Worm (Caenorhabditis elegans) whole organism, L1 larva: ENCODE measurements around the gene pnn-1.

ENCODE experiments used
- F16B12.6 ChIP-seq: fragments of 150-350 bp; optimal IDR thresholded peaks from 2 replicates; lab custom pipeline; 2014; ENCODE audit warnings: missing biosample characterization, missing genetic modification characterization
- Y116A8C.19 ChIP-seq: sonication (generic microtip); optimal IDR thresholded peaks from 2 replicates; lab custom pipeline; 2016; ENCODE audit warnings: missing compliant biosample characterization, missing genetic modification characterization, borderline replicate concordance
- aha-1 ChIP-seq: fragments of 150-350 bp; optimal IDR thresholded peaks from 2 replicates; lab custom pipeline; 2014; ENCODE audit warnings: missing biosample characterization, missing genetic modification characterization
- aly-2 ChIP-seq: fragments of 150-350 bp; optimal IDR thresholded peaks from 2 replicates; lab custom pipeline; 2014; ENCODE audit warnings: missing biosample characterization, missing genetic modification characterization
- blmp-1 ChIP-seq: fragments of 150-350 bp; optimal IDR thresholded peaks from 2 replicates; lab custom pipeline; 2014; ENCODE audit warnings: missing biosample characterization, missing genetic modification characterization
- ceh-8 ChIP-seq: fragments of 200-800 bp; sonication (Bioruptor generic); optimal IDR thresholded peaks from 2 replicates; lab custom pipeline; 2018; ENCODE audit warnings: mild to moderate bottlenecking, missing genetic modification characterization, moderate library complexity, missing compliant biosample characterization
- ceh-82 ChIP-seq, 3 experiments: fragments of 150-350 bp in 1 of 3; sonication (generic microtip) in 2 of 3; optimal IDR thresholded peaks; 2 replicates each; lab custom pipeline; 2014 to 2017; ENCODE audit warnings: missing biosample characterization in 3 of 3, missing genetic modification characterization in 3 of 3
- dpl-1 ChIP-seq, 3 experiments: fragments of 150-350 bp in 2 of 3; sonication (generic microtip) in 1 of 3; optimal IDR thresholded peaks; 2 replicates each; lab custom pipeline; 2014 to 2017; ENCODE audit warnings: missing biosample characterization in 3 of 3, missing genetic modification characterization in 3 of 3, missing genetic modification reagents in 3 of 3
- dsc-1 ChIP-seq: sonication (generic microtip); optimal IDR thresholded peaks from 2 replicates; lab custom pipeline; 2016; ENCODE audit warnings: mild to moderate bottlenecking, missing genetic modification characterization, missing compliant biosample characterization
- efl-1 ChIP-seq, 4 experiments: fragments of 150-350 bp; optimal IDR thresholded peaks in 3 of 4; peaks in 1 of 4; 1 replicate in 1 of 4; 2 replicates in 3 of 4; lab custom pipeline; 2014; ENCODE audit warnings: missing biosample characterization in 2 of 4, missing genetic modification characterization in 2 of 4, missing genetic modification reagents in 2 of 4
- elt-2 ChIP-seq: sonication (generic microtip); optimal IDR thresholded peaks from 2 replicates; lab custom pipeline; 2016; ENCODE audit warnings: missing genetic modification characterization, mild to moderate bottlenecking, inconsistent platforms, missing compliant biosample characterization, missing genetic modification reagents
- ets-5 ChIP-seq: fragments of 200-800 bp; sonication (Bioruptor generic); IDR thresholded peaks from 2 replicates; pipeline ENCODE4 v1.3.6; 2022; ENCODE audit warnings: missing genetic modification characterization, missing compliant biosample characterization
- fkh-10 ChIP-seq: sonication (generic microtip); optimal IDR thresholded peaks from 2 replicates; lab custom pipeline; 2017; ENCODE audit warnings: missing biosample characterization, missing genetic modification reagents, missing genetic modification characterization
- fkh-4 ChIP-seq: sonication (generic microtip); optimal IDR thresholded peaks from 2 replicates; lab custom pipeline; 2016; ENCODE audit warnings: missing compliant biosample characterization, missing genetic modification characterization, borderline replicate concordance
- fkh-8 ChIP-seq: sonication (generic microtip); optimal IDR thresholded peaks from 2 replicates; lab custom pipeline; 2016; ENCODE audit warnings: mild to moderate bottlenecking, missing genetic modification characterization, missing compliant biosample characterization
- fos-1 ChIP-seq: fragments of 150-350 bp; optimal IDR thresholded peaks from 2 replicates; lab custom pipeline; 2014; ENCODE audit warnings: missing biosample characterization, missing genetic modification characterization
- hlh-17 ChIP-seq: fragments of 200-800 bp; sonication (Bioruptor generic); optimal IDR thresholded peaks from 2 replicates; lab custom pipeline; 2018; ENCODE audit warnings: missing genetic modification characterization, mild to moderate bottlenecking, missing compliant biosample characterization, moderate library complexity, borderline replicate concordance
- hlh-4 ChIP-seq: sonication (generic microtip); optimal IDR thresholded peaks from 2 replicates; lab custom pipeline; 2016; ENCODE audit warnings: mild to moderate bottlenecking, missing genetic modification characterization, missing compliant biosample characterization
- hpl-2 ChIP-seq: fragments of 150-350 bp; optimal IDR thresholded peaks from 2 replicates; lab custom pipeline; 2014; ENCODE audit warnings: missing biosample characterization, missing genetic modification reagents, missing genetic modification characterization
- lin-14 ChIP-seq: fragments of 200-800 bp; sonication (Bioruptor generic); optimal IDR thresholded peaks from 2 replicates; lab custom pipeline; 2018; ENCODE audit warnings: mild to moderate bottlenecking, missing genetic modification characterization, moderate library complexity, missing compliant biosample characterization
- lin-35 ChIP-seq, 2 experiments: fragments of 150-350 bp; optimal IDR thresholded peaks; 2 replicates each; lab custom pipeline; 2014; ENCODE audit warnings: missing biosample characterization in 2 of 2, missing genetic modification characterization in 2 of 2, missing genetic modification reagents in 2 of 2
- lsy-2 ChIP-seq, 2 experiments: fragments of 150-350 bp; optimal IDR thresholded peaks; 2 replicates each; lab custom pipeline; 2014; ENCODE audit warnings: missing biosample characterization in 2 of 2, missing genetic modification characterization in 2 of 2
- mdl-1 ChIP-seq, 2 experiments: fragments of 150-350 bp; optimal IDR thresholded peaks; 2 replicates each; lab custom pipeline; 2014 to 2017; ENCODE audit warnings: missing biosample characterization in 2 of 2, missing genetic modification characterization in 2 of 2, inconsistent platforms in 1 of 2
- mep-1 ChIP-seq: fragments of 150-350 bp; optimal IDR thresholded peaks from 2 replicates; lab custom pipeline; 2014; ENCODE audit warnings: missing biosample characterization, missing genetic modification characterization
- nhr-20 ChIP-seq: sonication (generic microtip); optimal IDR thresholded peaks from 2 replicates; lab custom pipeline; 2016; ENCODE audit warnings: mild to moderate bottlenecking, missing genetic modification characterization, missing compliant biosample characterization
- nhr-47 ChIP-seq: sonication (generic microtip); optimal IDR thresholded peaks from 2 replicates; lab custom pipeline; 2016; ENCODE audit warnings: mild to moderate bottlenecking, missing genetic modification characterization, moderate library complexity, missing compliant biosample characterization
- nhr-71 ChIP-seq: sonication (generic microtip); optimal IDR thresholded peaks from 2 replicates; lab custom pipeline; 2016; ENCODE audit warnings: mild to moderate bottlenecking, missing genetic modification characterization, moderate library complexity, missing compliant biosample characterization
- pag-3 ChIP-seq: sonication (generic microtip); optimal IDR thresholded peaks from 2 replicates; lab custom pipeline; 2017; ENCODE audit warnings: missing genetic modification characterization, mild to moderate bottlenecking, missing compliant biosample characterization, antibody characterized with exemption, borderline replicate concordance; ENCODE audit not compliant: insufficient read depth
- pax-3 ChIP-seq: fragments of 200-800 bp; sonication (Bioruptor generic); optimal IDR thresholded peaks from 2 replicates; lab custom pipeline; 2018; ENCODE audit warnings: mild to moderate bottlenecking, missing genetic modification characterization, moderate library complexity, missing compliant biosample characterization
- rnt-1 ChIP-seq: sonication (generic microtip); optimal IDR thresholded peaks from 2 replicates; lab custom pipeline; 2016; ENCODE audit warnings: mild to moderate bottlenecking, missing genetic modification characterization, moderate library complexity, missing compliant biosample characterization
- snu-23 ChIP-seq: sonication (generic microtip); optimal IDR thresholded peaks from 2 replicates; lab custom pipeline; 2016; ENCODE audit warnings: missing genetic modification characterization, missing compliant biosample characterization
- sup-37 ChIP-seq: fragments of 200-800 bp; sonication (Bioruptor generic); optimal IDR thresholded peaks from 2 replicates; lab custom pipeline; 2018; ENCODE audit warnings: mild to moderate bottlenecking, missing genetic modification characterization, missing compliant biosample characterization
- swsn-7 ChIP-seq: sonication (generic microtip); optimal IDR thresholded peaks from 2 replicates; lab custom pipeline; 2016; ENCODE audit warnings: missing genetic modification characterization, missing compliant biosample characterization
- unc-62 ChIP-seq: fragments of 150-350 bp; optimal IDR thresholded peaks from 2 replicates; lab custom pipeline; 2014; ENCODE audit warnings: missing biosample characterization, missing genetic modification reagents, missing genetic modification characterization
- unc-86 ChIP-seq: sonication (generic microtip); optimal IDR thresholded peaks from 2 replicates; lab custom pipeline; 2016; ENCODE audit warnings: missing genetic modification characterization, missing compliant biosample characterization
- vab-15 ChIP-seq: sonication (generic microtip); optimal IDR thresholded peaks from 2 replicates; lab custom pipeline; 2017; ENCODE audit warnings: missing genotype, mild to moderate bottlenecking, missing genetic modification characterization, missing compliant biosample characterization
- xbp-1 ChIP-seq: sonication (generic microtip); optimal IDR thresholded peaks from 2 replicates; lab custom pipeline; 2016; ENCODE audit warnings: missing genetic modification characterization, missing compliant biosample characterization
- zip-4 ChIP-seq: fragments of 200-800 bp; sonication (Bioruptor generic); optimal IDR thresholded peaks from 2 replicates; lab custom pipeline; 2018; ENCODE audit warnings: mild to moderate bottlenecking, missing genetic modification characterization, moderate library complexity, missing compliant biosample characterization
- ztf-4 ChIP-seq: fragments of 150-350 bp; optimal IDR thresholded peaks from 2 replicates; lab custom pipeline; 2014; ENCODE audit warnings: missing biosample characterization, missing genetic modification characterization

pnn-1 gene

ce11 chrV:12954261-12954660 is 16.6 kb upstream of the pnn-1 start:
- TF ChIP-seq Y116A8C.19 (tag; lab: Kevin White, UChicago) (no peak), efl-1 (optimal IDR thresholded peaks at IDR 0.05; lab: Kevin White, UChicago) (no peak), efl-1 (GFP tag; optimal IDR thresholded peaks at IDR 0.05 in 1 of 2; lab: Kevin White, UChicago) (peak in 1 of 2 experiments; percentile 69), fkh-8 (tag; lab: Kevin White, UChicago) (no peak), aha-1 (tag; lab: Kevin White, UChicago) (no peak)
- TF ChIP-seq, all 84 proteins: peak for 1

ce11 chrV:12961085-12961560 is 9.8 kb upstream of the pnn-1 start, which contains the start of gene mpst-7:
mpst-7 (minus strand) TSS chrV:12961135.
- TF ChIP-seq pax-3 (tag; lab: Kevin White, UChicago): no peak
- TF ChIP-seq lin-14: peak; percentile 80
- no peak for TF ChIP-seq hpl-2 (GFP tag; lab: Kevin White, UChicago)
- TF ChIP-seq sup-37 (GFP tag; lab: Kevin White, UChicago): no peak
- TF ChIP-seq vab-15 (tag; lab: Kevin White, UChicago): no peak
- no peak for TF ChIP-seq unc-62 (GFP tag; lab: Kevin White, UChicago)
- peak; percentile 83 for TF ChIP-seq blmp-1
- no peak for TF ChIP-seq fkh-4 (tag; lab: Kevin White, UChicago)
- TF ChIP-seq lin-35 (GFP tag; optimal IDR thresholded peaks at IDR 0.05; lab: Kevin White, UChicago): no peak
- TF ChIP-seq efl-1 (optimal IDR thresholded peaks at IDR 0.05; lab: Kevin White, UChicago): no peak
- TF ChIP-seq efl-1 (GFP tag; optimal IDR thresholded peaks at IDR 0.05 in 1 of 2; lab: Kevin White, UChicago): peak in 1 of 2 experiments; percentile 65
- no peak for TF ChIP-seq dsc-1 (tag; lab: Kevin White, UChicago)

- TF ChIP-seq efl-1 (optimal IDR thresholded peaks at IDR 0.05; lab: Kevin White, UChicago) (no peak), efl-1 (GFP tag; optimal IDR thresholded peaks at IDR 0.05 in 1 of 2; lab: Kevin White, UChicago) (peak in 1 of 2 experiments; percentile 70), aly-2 (tag; lab: Kevin White, UChicago) (no peak), ets-5 (GFP tag; lab: Robert Waterston, UW) (no peak), blmp-1 (peak; percentile 9), unc-62 (GFP tag; lab: Kevin White, UChicago) (no peak), hlh-17 (no peak), lin-14 (peak; percentile 45), elt-2 (peak; percentile 47), pag-3 (tag; lab: Kevin White, UChicago) (no peak), mep-1 (tag; lab: Kevin White, UChicago) (peak; percentile 31), nhr-71 (tag; lab: Kevin White, UChicago) (peak; percentile 24)
These were observed 7.7 kb upstream of the pnn-1 start, which contains the start of gene hrg-9 for ce11 chrV:12963192-12963591. hrg-9 (minus strand) TSS chrV:12963343.

ce11 chrV:12964076-12964475 is 6.8 kb upstream of the pnn-1 start, which contains the start of gene srd-35:
srd-35 (plus strand) TSS chrV:12964376.
- TF ChIP-seq xbp-1: no peak
- no peak for TF ChIP-seq fos-1 (tag; lab: Kevin White, UChicago)
- TF ChIP-seq unc-86: no peak
- no peak for TF ChIP-seq sup-37 (GFP tag; lab: Kevin White, UChicago)
- no peak for TF ChIP-seq zip-4 (GFP tag; lab: Kevin White, UChicago)
- TF ChIP-seq ceh-8 (GFP tag; lab: Kevin White, UChicago): peak; percentile 23

- no peak for TF ChIP-seq ets-5 (GFP tag; lab: Robert Waterston, UW)
- no peak for TF ChIP-seq hlh-4
These were observed 3.8 kb upstream of the pnn-1 start, which contains the start of gene R186.3 for ce11 chrV:12967110-12967509. R186.3 (minus strand) TSS chrV:12967210.

- peak; percentile 78 for TF ChIP-seq nhr-20 (tag; lab: Kevin White, UChicago)
- TF ChIP-seq snu-23: peak; percentile 82
- TF ChIP-seq lsy-2 (tag; optimal IDR thresholded peaks at IDR 0.05; lab: Kevin White, UChicago): peak; percentile 72 to 91
- peak; percentile 13 for TF ChIP-seq ztf-4 (tag; lab: Kevin White, UChicago)
- TF ChIP-seq F16B12.6 (tag; lab: Kevin White, UChicago): peak; percentile 78
- peak; percentile 10 for TF ChIP-seq elt-2
- peak; percentile 54 to 55 for TF ChIP-seq lin-35 (GFP tag; optimal IDR thresholded peaks at IDR 0.05; lab: Kevin White, UChicago)
- peak; percentile 5 for TF ChIP-seq unc-86
- TF ChIP-seq fkh-10 (GFP tag; lab: Kevin White, UChicago): peak; percentile 24
- peak; percentile 49 for TF ChIP-seq rnt-1 (tag; lab: Kevin White, UChicago)
- TF ChIP-seq blmp-1: peak; percentile 7
- TF ChIP-seq swsn-7: peak; percentile 67
- peak in 1 of 3 experiments; percentile 51 for TF ChIP-seq ceh-82 (tag; optimal IDR thresholded peaks at IDR 0.05; lab: Kevin White, UChicago)
- TF ChIP-seq mdl-1 (tag; optimal IDR thresholded peaks at IDR 0.05; lab: Kevin White, UChicago): peak in 1 of 2 experiments; percentile 24
- peak; percentile 78 for TF ChIP-seq pax-3 (tag; lab: Kevin White, UChicago)
- TF ChIP-seq dpl-1 (GFP tag; optimal IDR thresholded peaks at IDR 0.05; lab: Kevin White, UChicago): peak; percentile 8 to 69 (median 58)
- TF ChIP-seq nhr-47 (tag; lab: Kevin White, UChicago): peak; percentile 78
These were observed 3.0 kb upstream of the pnn-1 start, which contains the start of gene R186.8 for ce11 chrV:12967925-12968327. R186.8 (minus strand) TSS chrV:12967982.
